Worm (Caenorhabditis elegans) whole organism, L3 larva: ENCODE results near the gene Y75B12B.3.

Source experiments
- R02D3.7 ChIP-seq: fragments of 150-350 bp; optimal IDR thresholded peaks from 2 replicates; lab custom pipeline; 2014; ENCODE audit warnings: missing biosample characterization, missing genetic modification characterization
- ceh-16 ChIP-seq: sonication (generic microtip); optimal IDR thresholded peaks from 2 replicates; lab custom pipeline; 2017; ENCODE audit warnings: missing biosample characterization, missing genetic modification characterization
- ceh-28 ChIP-seq: fragments of 150-350 bp; optimal IDR thresholded peaks from 2 replicates; lab custom pipeline; 2014; ENCODE audit warnings: missing biosample characterization, missing genetic modification reagents, missing genetic modification characterization
- ceh-9 ChIP-seq: sonication (generic microtip); optimal IDR thresholded peaks from 2 replicates; lab custom pipeline; 2018; ENCODE audit warnings: missing biosample characterization, missing genetic modification characterization
- daf-12 ChIP-seq: fragments of 150-350 bp; optimal IDR thresholded peaks from 2 replicates; lab custom pipeline; 2014; ENCODE audit warnings: missing biosample characterization, missing genetic modification reagents, missing genetic modification characterization
- egl-27 ChIP-seq: sonication (generic microtip); optimal IDR thresholded peaks from 4 replicates; lab custom pipeline; 2017; ENCODE audit warnings: missing biosample characterization, missing genetic modification reagents, missing genetic modification characterization
- elt-1 ChIP-seq: fragments of 150-350 bp; optimal IDR thresholded peaks from 2 replicates; lab custom pipeline; 2014; ENCODE audit warnings: missing biosample characterization, missing genetic modification characterization
- elt-2 ChIP-seq: sonication (generic microtip); optimal IDR thresholded peaks from 2 replicates; lab custom pipeline; 2016; ENCODE audit warnings: missing genetic modification reagents, mild to moderate bottlenecking, missing genetic modification characterization, missing compliant biosample characterization
- elt-3 ChIP-seq, 3 experiments: fragments of 150-350 bp in 1 of 3; sonication (generic microtip) in 2 of 3; optimal IDR thresholded peaks; 2 replicates in 2 of 3; 4 replicates in 1 of 3; lab custom pipeline; 2014 to 2017; ENCODE audit warnings: missing biosample characterization in 3 of 3, missing genetic modification characterization in 3 of 3
- eor-1 ChIP-seq, 2 experiments: fragments of 150-350 bp; optimal IDR thresholded peaks; 2 replicates each; lab custom pipeline; 2014 to 2018; ENCODE audit warnings: missing biosample characterization in 2 of 2, missing genetic modification characterization in 2 of 2
- fos-1 ChIP-seq: fragments of 150-350 bp; optimal IDR thresholded peaks from 2 replicates; lab custom pipeline; 2014; ENCODE audit warnings: missing biosample characterization, missing genetic modification characterization
- hmg-11 ChIP-seq: sonication (generic microtip); optimal IDR thresholded peaks from 2 replicates; lab custom pipeline; 2016; ENCODE audit warnings: missing genetic modification characterization, missing compliant biosample characterization
- lin-15B ChIP-seq: fragments of 150-350 bp; optimal IDR thresholded peaks from 2 replicates; lab custom pipeline; 2014; ENCODE audit warnings: missing biosample characterization, missing genetic modification characterization
- lin-39 ChIP-seq: fragments of 150-350 bp; optimal IDR thresholded peaks from 2 replicates; lab custom pipeline; 2018; ENCODE audit warnings: missing biosample characterization, missing genetic modification reagents, missing genetic modification characterization
- mml-1 ChIP-seq: fragments of 150-350 bp; sonication (generic microtip); optimal IDR thresholded peaks from 3 replicates; lab custom pipeline; 2014; ENCODE audit warnings: missing biosample characterization, missing genetic modification characterization
- nfya-1 ChIP-seq: sonication (generic microtip); optimal IDR thresholded peaks from 2 replicates; lab custom pipeline; 2017; ENCODE audit warnings: missing genetic modification characterization, mild to moderate bottlenecking, missing compliant biosample characterization, antibody characterized with exemption, moderate library complexity; ENCODE audit not compliant: insufficient read depth
- nhr-11 ChIP-seq: fragments of 150-350 bp; optimal IDR thresholded peaks from 2 replicates; lab custom pipeline; 2014; ENCODE audit warnings: missing biosample characterization, missing genetic modification characterization
- nhr-23 ChIP-seq: fragments of 150-350 bp; optimal IDR thresholded peaks from 2 replicates; lab custom pipeline; 2014; ENCODE audit warnings: missing biosample characterization, missing genetic modification reagents, missing genetic modification characterization
- nhr-237 ChIP-seq: fragments of 150-350 bp; optimal IDR thresholded peaks from 2 replicates; lab custom pipeline; 2014; ENCODE audit warnings: missing biosample characterization, missing genetic modification characterization
- nhr-25 ChIP-seq: sonication (generic microtip); optimal IDR thresholded peaks from 2 replicates; lab custom pipeline; 2017; ENCODE audit warnings: missing biosample characterization, missing genetic modification characterization
- nhr-28 ChIP-seq: fragments of 150-350 bp; optimal IDR thresholded peaks from 2 replicates; lab custom pipeline; 2014; ENCODE audit warnings: missing biosample characterization, missing genetic modification characterization
- nhr-43 ChIP-seq: sonication (generic microtip); optimal IDR thresholded peaks from 2 replicates; lab custom pipeline; 2016; ENCODE audit warnings: mild to moderate bottlenecking, missing genetic modification characterization, missing compliant biosample characterization; ENCODE audit not compliant: poor library complexity, severe bottlenecking
- nhr-67 ChIP-seq: fragments of 150-350 bp; optimal IDR thresholded peaks from 2 replicates; lab custom pipeline; 2014; ENCODE audit warnings: missing biosample characterization, missing genetic modification characterization
- nhr-76 ChIP-seq: fragments of 150-350 bp; sonication (generic microtip); optimal IDR thresholded peaks from 5 replicates; lab custom pipeline; 2014; ENCODE audit warnings: missing biosample characterization, missing genetic modification characterization
- nhr-77 ChIP-seq: fragments of 150-350 bp; optimal IDR thresholded peaks from 2 replicates; lab custom pipeline; 2014; ENCODE audit warnings: missing biosample characterization, missing genetic modification characterization
- pha-4 ChIP-seq: fragments of 150-350 bp; optimal IDR thresholded peaks from 2 replicates; lab custom pipeline; 2014; ENCODE audit warnings: missing biosample characterization, missing genetic modification reagents, missing genetic modification characterization
- skn-1 ChIP-seq: fragments of 150-350 bp; optimal IDR thresholded peaks from 2 replicates; lab custom pipeline; 2014; ENCODE audit warnings: missing biosample characterization, missing genetic modification characterization
- snpc-4 ChIP-seq: fragments of 150-350 bp; optimal IDR thresholded peaks from 2 replicates; lab custom pipeline; 2014; ENCODE audit warnings: missing biosample characterization, missing genetic modification characterization
- tbx-2 ChIP-seq: sonication (generic microtip); optimal IDR thresholded peaks from 2 replicates; lab custom pipeline; 2016; ENCODE audit warnings: mild to moderate bottlenecking, missing genetic modification characterization, missing compliant biosample characterization
- unc-39 ChIP-seq: sonication (generic microtip); optimal IDR thresholded peaks from 4 replicates; lab custom pipeline; 2017; ENCODE audit warnings: missing biosample characterization, missing genetic modification characterization
- zag-1 ChIP-seq: fragments of 150-350 bp; optimal IDR thresholded peaks from 2 replicates; lab custom pipeline; 2014; ENCODE audit warnings: missing biosample characterization, missing genetic modification characterization
- ztf-11 ChIP-seq: fragments of 150-350 bp; optimal IDR thresholded peaks from 2 replicates; lab custom pipeline; 2014; ENCODE audit warnings: missing biosample characterization, missing genetic modification characterization
- ztf-4 ChIP-seq: fragments of 150-350 bp; optimal IDR thresholded peaks from 2 replicates; lab custom pipeline; 2014; ENCODE audit warnings: missing biosample characterization, missing genetic modification characterization

The Y75B12B.3 gene

ce11 chrV:15153277-15153676, 32.8 kb downstream of the Y75B12B.3 start, which contains the start of gene srh-55:
TSS of gene srh-55 (plus strand) at chrV:15153577.
- TF ChIP-seq elt-1 (tag; lab: Kevin White, UChicago) (no peak), daf-12 (tag; lab: Kevin White, UChicago) (no peak), fos-1 (no peak), lin-15B (tag; lab: Kevin White, UChicago) (no peak), ceh-16 (tag; lab: Kevin White, UChicago) (no peak), ztf-4 (tag; lab: Kevin White, UChicago) (no peak), lin-39 (tag; lab: Kevin White, UChicago) (no peak), skn-1 (tag; lab: Kevin White, UChicago) (no peak), egl-27 (tag; lab: Kevin White, UChicago) (no peak), mml-1 (tag; lab: Kevin White, UChicago) (no peak)

DNA sequence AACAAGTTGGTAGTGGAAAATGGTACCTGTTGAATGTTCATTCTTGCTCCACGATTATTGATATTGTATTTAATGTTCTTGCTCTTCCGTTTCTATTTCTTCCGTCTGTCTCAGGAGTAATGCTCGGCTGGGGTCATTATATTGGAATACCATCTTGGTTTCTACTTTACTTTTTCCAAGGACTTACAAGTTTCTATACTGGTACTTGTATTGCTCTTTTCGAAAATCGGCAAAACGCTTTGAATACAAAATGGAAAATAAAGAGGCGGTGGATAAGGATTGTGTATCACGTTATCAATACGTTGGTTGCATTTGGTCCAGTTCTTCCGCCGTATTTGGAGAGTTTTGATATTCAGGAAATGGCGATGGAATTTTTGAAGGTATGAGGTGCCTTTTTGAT, 34.1 kb downstream of the Y75B12B.3 start:
- TF ChIP-seq nhr-67 (no peak), ceh-16 (tag; lab: Kevin White, UChicago) (no peak), elt-3 (tag; optimal IDR thresholded peaks at IDR 0.05; lab: Kevin White, UChicago) (no peak), R02D3.7 (no peak), nhr-76 (tag; lab: Kevin White, UChicago) (no peak), nhr-43 (tag; lab: Kevin White, UChicago) (no peak), elt-1 (tag; lab: Kevin White, UChicago) (no peak), nhr-25 (no peak), hmg-11 (tag; lab: Kevin White, UChicago) (no peak), nhr-28 (no peak), nhr-77 (tag; lab: Kevin White, UChicago) (no peak)

- no peak for TF ChIP-seq mml-1 (tag; lab: Kevin White, UChicago)
- TF ChIP-seq daf-12 (tag; lab: Kevin White, UChicago) = no peak
- TF ChIP-seq unc-39 = no peak
- no peak for TF ChIP-seq zag-1 (tag; lab: Kevin White, UChicago)
- TF ChIP-seq tbx-2 (tag; lab: Kevin White, UChicago) = no peak
- TF ChIP-seq ceh-16 (tag; lab: Kevin White, UChicago) = no peak
- TF ChIP-seq elt-1 (tag; lab: Kevin White, UChicago) = no peak
- no peak for TF ChIP-seq nhr-77 (tag; lab: Kevin White, UChicago)
- TF ChIP-seq nfya-1 (tag; lab: Kevin White, UChicago) = no peak
- TF ChIP-seq eor-1 (tag; optimal IDR thresholded peaks at IDR 0.05; lab: Kevin White, UChicago) = no peak
- TF ChIP-seq elt-2 (tag; lab: Kevin White, UChicago) = no peak
- no peak for TF ChIP-seq nhr-28
- TF ChIP-seq ztf-4 (tag; lab: Kevin White, UChicago) = no peak
Observed at ce11 chrV:15150661-15151060, 35.4 kb downstream of the Y75B12B.3 start, which contains the start of gene T09F5.2. TSS of gene T09F5.2 (plus strand) at chrV:15150961.

- no peak for TF ChIP-seq elt-2 (tag; lab: Kevin White, UChicago)
- TF ChIP-seq nfya-1 (tag; lab: Kevin White, UChicago) = peak; percentile 58
- TF ChIP-seq, all 47 proteins: peak for 1
Observed at ce11 chrV:15150176-15150575, 35.9 kb downstream of the Y75B12B.3 start.

DNA sequence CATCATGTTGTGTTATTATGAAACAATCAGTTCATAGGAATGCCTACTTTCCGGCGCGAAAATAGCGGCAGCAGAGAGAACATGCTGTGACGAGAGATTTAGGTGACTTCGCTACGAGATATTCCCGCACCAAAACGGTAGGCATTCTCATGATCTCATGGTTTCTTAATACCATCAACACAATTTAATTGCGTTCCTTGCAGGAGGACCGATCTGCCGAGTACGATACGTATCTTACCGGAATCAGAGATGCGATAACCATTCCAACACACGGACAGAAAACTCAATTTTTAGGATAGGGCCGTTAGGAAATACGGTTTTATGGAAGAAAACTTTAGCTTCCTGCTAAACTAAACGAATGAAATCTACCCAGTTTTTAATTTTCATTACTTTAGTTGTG, 37.3 kb downstream of the Y75B12B.3 start, which contains the start of gene T09F5.1:
T09F5.1 (plus strand) TSS at position 301 of the 400 bp plus-strand sequence.
- no peak for TF ChIP-seq lin-39 (tag; lab: Kevin White, UChicago)
- TF ChIP-seq nhr-76 (tag; lab: Kevin White, UChicago) = no peak

DNA sequence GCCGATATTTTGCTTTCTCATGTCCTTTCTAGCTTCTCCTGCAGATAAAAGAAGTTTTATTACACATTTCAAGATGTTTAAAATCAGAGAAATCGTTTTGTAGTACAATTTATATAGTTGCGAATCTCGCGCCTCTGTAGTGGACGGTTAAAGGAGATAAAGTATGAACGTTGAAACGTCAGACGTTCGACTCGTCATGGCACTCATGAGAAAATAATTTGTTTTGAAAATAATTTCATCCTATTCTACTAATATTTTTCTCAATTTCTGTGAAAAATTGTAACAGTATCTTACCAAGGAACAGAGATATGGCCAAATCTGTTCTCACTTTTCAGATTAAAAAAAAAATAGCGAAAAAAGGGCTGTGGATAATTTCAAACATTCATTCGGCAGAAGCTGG, 38.3 kb downstream of the Y75B12B.3 start, which contains the start of gene T09F5.20:
T09F5.20 (minus strand) TSS at position 101 of the 400 bp plus-strand sequence.
- no peak for TF ChIP-seq nhr-237
- TF ChIP-seq ztf-11 (tag; lab: Kevin White, UChicago) = no peak

DNA sequence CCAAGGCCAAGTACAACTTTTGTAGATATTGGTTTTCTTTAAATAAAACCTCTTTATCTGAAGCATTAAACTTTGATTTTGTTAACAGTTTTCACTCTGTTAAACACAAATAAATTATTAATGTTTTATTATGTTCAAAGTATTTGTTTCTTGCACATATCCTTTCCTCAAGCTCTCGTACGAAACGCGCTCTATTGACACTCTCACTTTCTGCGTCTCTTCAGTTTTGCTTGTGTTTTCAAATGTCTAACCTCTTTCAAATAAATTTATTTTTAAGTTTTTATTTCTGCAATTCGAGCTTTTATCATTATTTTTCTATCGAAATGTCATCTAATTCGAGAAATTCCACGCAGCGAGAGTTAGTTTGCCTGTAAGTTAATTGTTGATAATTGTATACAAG, 42.3 kb downstream of the Y75B12B.3 start, which contains the start of gene K08F9.4:
K08F9.4 (plus strand) TSS at position 222 of the 400 bp plus-strand sequence.
- TF ChIP-seq pha-4 (tag; lab: Kevin White, UChicago) (peak; percentile 93), nfya-1 (tag; lab: Kevin White, UChicago) (peak; percentile 71), nhr-77 (tag; lab: Kevin White, UChicago) (no peak), elt-2 (tag; lab: Kevin White, UChicago) (peak; percentile 7), ceh-9 (tag; lab: Kevin White, UChicago) (no peak), nhr-23 (tag; lab: Kevin White, UChicago) (peak; percentile 92), nhr-43 (tag; lab: Kevin White, UChicago) (peak; percentile 52), nhr-25 (peak; percentile 49), nhr-11 (no peak), snpc-4 (tag; lab: Kevin White, UChicago) (peak; percentile 71), hmg-11 (tag; lab: Kevin White, UChicago) (peak; percentile 32), lin-15B (tag; lab: Kevin White, UChicago) (peak; percentile 87), ceh-28 (tag; lab: Kevin White, UChicago) (no peak)
